Worm (Caenorhabditis elegans): ENCODE measurements around the gene R09A8.1.
A peak's percentile ranks its signal among the peaks of the same experiment; 100 is the strongest.

The R09A8.1 gene

ce11 chrX:12656420-12657033 lies 43.0 kb downstream of the R09A8.1 start:
- TF ChIP-seq ztf-23 (GFP tag; IDR thresholded peaks at IDR 0.05) (no peak), klf-2 (GFP tag; conservative IDR thresholded peaks at IDR 0.05) (0 out of 2 replicates have a peak, but pooled peaks have one; percentile 29)

- TF ChIP-seq med-1 (GFP tag; optimal IDR thresholded peaks at IDR 0.05; ENCODE audit: insufficient read depth) (no peak), cog-1 (tag; optimal IDR thresholded peaks at IDR 0.05) (no peak), T22C8.4 (GFP tag; IDR thresholded peaks at IDR 0.05) (no peak), ref-1 (GFP tag; conservative IDR thresholded peaks at IDR 0.05) (no peak), klf-2 (GFP tag; conservative IDR thresholded peaks at IDR 0.05) (no peak), flt-1 (GFP tag; IDR thresholded peaks at IDR 0.05) (no peak), ztf-29 (GFP tag; IDR thresholded peaks at IDR 0.05) (no peak), ztf-23 (GFP tag; IDR thresholded peaks at IDR 0.05) (no peak), tab-1 (GFP tag; IDR thresholded peaks at IDR 0.05) (no peak)
Observed at ce11 chrX:12659814-12660213, 46.3 kb downstream of the R09A8.1 start, which contains the start of gene C02B4.3. TSS of gene C02B4.3 (minus strand) at chrX:12659847.

ce11 chrX:12661091-12661526 lies 47.6 kb downstream of the R09A8.1 start:
- TF ChIP-seq ztf-29 (GFP tag; IDR thresholded peaks at IDR 0.05) (peak; percentile 63; the same call in 1 of the 2 replicates), med-1 (GFP tag; optimal IDR thresholded peaks at IDR 0.05; ENCODE audit: insufficient read depth) (peak; percentile 40), ref-1 (GFP tag; conservative IDR thresholded peaks at IDR 0.05) (peak; percentile 72), tab-1 (GFP tag; IDR thresholded peaks at IDR 0.05) (peak; percentile 93), ztf-23 (GFP tag; IDR thresholded peaks at IDR 0.05) (peak; percentile 85), cog-1 (tag; optimal IDR thresholded peaks at IDR 0.05) (peak; percentile 80), klf-2 (GFP tag; conservative IDR thresholded peaks at IDR 0.05) (peak; percentile 88), T22C8.4 (GFP tag; IDR thresholded peaks at IDR 0.05) (peak; percentile 77), flt-1 (GFP tag; IDR thresholded peaks at IDR 0.05) (peak; percentile 91)

ce11 chrX:12663114-12663513 lies 49.6 kb downstream of the R09A8.1 start:
- TF ChIP-seq klf-2 (GFP tag; conservative IDR thresholded peaks at IDR 0.05) (no peak), cog-1 (tag; optimal IDR thresholded peaks at IDR 0.05) (no peak), T22C8.4 (GFP tag; IDR thresholded peaks at IDR 0.05) (no peak), ztf-29 (GFP tag; IDR thresholded peaks at IDR 0.05) (no peak), flt-1 (GFP tag; IDR thresholded peaks at IDR 0.05) (no peak), ztf-23 (GFP tag; IDR thresholded peaks at IDR 0.05) (no peak), med-1 (GFP tag; optimal IDR thresholded peaks at IDR 0.05; ENCODE audit: insufficient read depth) (no peak), ref-1 (GFP tag; conservative IDR thresholded peaks at IDR 0.05) (no peak), tab-1 (GFP tag; IDR thresholded peaks at IDR 0.05) (no peak)

- TF ChIP-seq ztf-23 (GFP tag; IDR thresholded peaks at IDR 0.05) (no peak), T22C8.4 (GFP tag; IDR thresholded peaks at IDR 0.05) (no peak), flt-1 (GFP tag; IDR thresholded peaks at IDR 0.05) (no peak), tab-1 (GFP tag; IDR thresholded peaks at IDR 0.05) (no peak), ref-1 (GFP tag; conservative IDR thresholded peaks at IDR 0.05) (no peak), cog-1 (tag; optimal IDR thresholded peaks at IDR 0.05) (no peak), ztf-29 (GFP tag; IDR thresholded peaks at IDR 0.05) (no peak), klf-2 (GFP tag; conservative IDR thresholded peaks at IDR 0.05) (no peak)
Observed at ce11 chrX:12663537-12663936, 50.0 kb downstream of the R09A8.1 start, which contains the start of gene nlp-76. TSS of gene nlp-76 (minus strand) at chrX:12663903.

ce11 chrX:12664443-12664842 lies 50.9 kb downstream of the R09A8.1 start:
- no peak for TF ChIP-seq T22C8.4 (GFP tag; IDR thresholded peaks at IDR 0.05)
- no peak for TF ChIP-seq ztf-23 (GFP tag; IDR thresholded peaks at IDR 0.05)
- TF ChIP-seq flt-1 (GFP tag; IDR thresholded peaks at IDR 0.05) = no peak
- no peak for TF ChIP-seq tab-1 (GFP tag; IDR thresholded peaks at IDR 0.05)
- no peak for TF ChIP-seq ref-1 (GFP tag; conservative IDR thresholded peaks at IDR 0.05)
- no peak for TF ChIP-seq ztf-29 (GFP tag; IDR thresholded peaks at IDR 0.05)
- TF ChIP-seq med-1 (GFP tag; optimal IDR thresholded peaks at IDR 0.05; ENCODE audit: insufficient read depth) = no peak
- no peak for TF ChIP-seq cog-1 (tag; optimal IDR thresholded peaks at IDR 0.05)
- no peak for TF ChIP-seq klf-2 (GFP tag; conservative IDR thresholded peaks at IDR 0.05)

- peak; percentile 88 for TF ChIP-seq cog-1 (tag; optimal IDR thresholded peaks at IDR 0.05)
- TF ChIP-seq T22C8.4 (GFP tag; IDR thresholded peaks at IDR 0.05) = peak; percentile 96
- TF ChIP-seq ztf-29 (GFP tag; IDR thresholded peaks at IDR 0.05) = peak; percentile 95
- peak; percentile 99 for TF ChIP-seq tab-1 (GFP tag; IDR thresholded peaks at IDR 0.05)
- peak; percentile 97 for TF ChIP-seq ztf-23 (GFP tag; IDR thresholded peaks at IDR 0.05)
- TF ChIP-seq flt-1 (GFP tag; IDR thresholded peaks at IDR 0.05) = peak; percentile 98
- peak; percentile 97 for TF ChIP-seq klf-2 (GFP tag; conservative IDR thresholded peaks at IDR 0.05)
- TF ChIP-seq ref-1 (GFP tag; conservative IDR thresholded peaks at IDR 0.05) = peak; percentile 98
- TF ChIP-seq med-1 (GFP tag; optimal IDR thresholded peaks at IDR 0.05; ENCODE audit: insufficient read depth) = peak; percentile 88
Observed at ce11 chrX:12664987-12665451, 51.5 kb downstream of the R09A8.1 start.

ce11 chrX:12665799-12666198 lies 52.2 kb downstream of the R09A8.1 start:
- TF ChIP-seq tab-1 (GFP tag; IDR thresholded peaks at IDR 0.05) (no peak), ztf-29 (GFP tag; IDR thresholded peaks at IDR 0.05) (no peak), T22C8.4 (GFP tag; IDR thresholded peaks at IDR 0.05) (no peak), klf-2 (GFP tag; conservative IDR thresholded peaks at IDR 0.05) (no peak), cog-1 (tag; optimal IDR thresholded peaks at IDR 0.05) (no peak), ztf-23 (GFP tag; IDR thresholded peaks at IDR 0.05) (no peak), ref-1 (GFP tag; conservative IDR thresholded peaks at IDR 0.05) (no peak)

Data from whole organism, midembryonic.